Fruit fly (Drosophila melanogaster): ENCODE results near the gene CG7156.
A peak's percentile ranks its signal among the peaks of the same experiment; 100 is the strongest.

CG7156 gene

DNA sequence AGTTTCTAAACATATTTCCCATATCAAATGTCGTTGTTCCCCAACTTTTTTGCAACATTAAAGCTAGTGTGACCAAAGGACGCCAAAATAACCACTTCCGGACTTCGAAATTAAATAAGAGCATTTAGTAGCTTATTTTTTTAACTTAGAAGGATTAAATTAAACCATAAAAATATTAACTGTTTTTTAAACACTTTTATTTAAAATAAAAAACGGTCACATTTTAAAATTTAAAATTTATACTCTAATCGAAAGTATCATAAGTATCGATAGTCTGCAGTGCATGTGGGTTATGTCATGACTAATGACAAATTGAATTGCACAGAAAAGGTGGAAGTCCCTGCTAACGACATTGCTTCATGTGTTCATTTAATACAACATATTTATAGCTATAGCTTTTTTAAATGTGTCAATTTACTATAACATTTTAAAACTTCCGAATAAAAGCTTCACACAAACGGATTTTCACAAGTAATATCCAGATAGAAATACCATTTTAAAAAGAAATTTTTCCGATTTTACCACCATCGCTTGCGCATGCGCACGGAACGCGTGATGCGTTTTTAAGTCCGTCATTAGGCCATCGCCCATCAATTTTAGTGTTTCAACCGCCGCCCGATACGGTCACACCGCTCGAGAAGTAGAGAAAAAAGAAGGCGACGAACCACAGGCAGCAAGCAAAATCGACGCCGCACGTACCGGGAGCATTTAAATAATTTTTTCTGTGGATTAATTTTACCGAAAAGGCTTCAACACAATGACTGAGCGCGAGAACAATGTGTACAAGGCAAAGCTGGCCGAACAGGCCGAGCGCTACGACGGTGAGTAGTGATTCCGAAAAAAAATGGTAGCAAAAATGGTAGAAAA lies at the start of gene CG7156, which contains the start of gene 14-3-3epsilon:
Gene CG7156 (minus strand): TSS at position 71 of the 867 bp plus-strand sequence.
Gene 14-3-3epsilon (plus strand): TSS at position 443 of the 867 bp plus-strand sequence.
- TF ChIP-seq Sox14 (GFP tag; optimal IDR thresholded peaks at IDR 0.05) = no peak
- no peak for TF ChIP-seq Met (GFP tag; optimal IDR thresholded peaks at IDR 0.05)
- TF ChIP-seq topi (GFP tag; optimal IDR thresholded peaks at IDR 0.05) = peak; percentile 20
- no peak for TF ChIP-seq CG11294 (GFP tag; IDR thresholded peaks at IDR 0.05)
- TF ChIP-seq salr (GFP tag; optimal IDR thresholded peaks at IDR 0.05) = no peak
- TF ChIP-seq CG8632 (GFP tag; optimal IDR thresholded peaks at IDR 0.05) = peak; percentile 18
- TF ChIP-seq lz (GFP tag; optimal IDR thresholded peaks at IDR 0.05) = peak; percentile 30
- peak; percentile 64 for TF ChIP-seq esn (GFP tag; optimal IDR thresholded peaks at IDR 0.05)
- peak; percentile 48 for TF ChIP-seq achi (GFP tag; optimal IDR thresholded peaks at IDR 0.05)
- TF ChIP-seq OdsH (GFP tag; optimal IDR thresholded peaks at IDR 0.05) = no peak
- TF ChIP-seq ss (GFP tag; optimal IDR thresholded peaks at IDR 0.05) = peak; percentile 42 to 52
- TF ChIP-seq CG6276 (GFP tag; optimal IDR thresholded peaks at IDR 0.05) = no peak
- TF ChIP-seq Sox102F (GFP tag; optimal IDR thresholded peaks at IDR 0.05) = no peak
- TF ChIP-seq CG8119 (GFP tag; IDR thresholded peaks at IDR 0.05) = peak; percentile 19; the same call in 1 of the 3 replicates
- 0 out of 3 replicates have a peak, but pooled peaks have one; percentile 31 for TF ChIP-seq CG6163 (GFP tag; IDR thresholded peaks at IDR 0.05)
- peak; percentile 77 for TF ChIP-seq Eip78C (GFP tag)
- TF ChIP-seq CG9139 (GFP tag; optimal IDR thresholded peaks at IDR 0.05) = peak; percentile 56
- peak; percentile 6 for TF ChIP-seq acj6 (GFP tag; optimal IDR thresholded peaks at IDR 0.05)
- TF ChIP-seq CG6854 (GFP tag; optimal IDR thresholded peaks at IDR 0.05) = peak; percentile 65
- TF ChIP-seq Smox (GFP tag; optimal IDR thresholded peaks at IDR 0.05) = peak; percentile 28
- TF ChIP-seq Gug (GFP tag; IDR thresholded peaks at IDR 0.05) = no peak
- peak; percentile 44 for TF ChIP-seq CG6808 (GFP tag; optimal IDR thresholded peaks at IDR 0.05)
- no peak for TF ChIP-seq CG1621 (tag; optimal IDR thresholded peaks at IDR 0.05)
- TF ChIP-seq CG15336 (GFP tag; IDR thresholded peaks at IDR 0.05) = peak; percentile 16; the same call in 1 of the 2 replicates
- peak; percentile 17 for TF ChIP-seq CG6792 (GFP tag; optimal IDR thresholded peaks at IDR 0.05)
- TF ChIP-seq Eip75B (GFP tag; optimal IDR thresholded peaks at IDR 0.05) = peak; percentile 23
- TF ChIP-seq Ets21C (GFP tag; optimal IDR thresholded peaks at IDR 0.05) = no peak
- peak; percentile 5 for TF ChIP-seq CG10631 (GFP tag; optimal IDR thresholded peaks at IDR 0.05)
- peak; percentile 48 for TF ChIP-seq svp (GFP tag)
- 0 out of 3 replicates have a peak, but pooled peaks have one; percentile 49 for TF ChIP-seq eg (GFP tag; IDR thresholded peaks at IDR 0.05)
- no peak for TF ChIP-seq CG34406 (GFP tag; optimal IDR thresholded peaks at IDR 0.05)
- TF ChIP-seq Blimp-1 (GFP tag; optimal IDR thresholded peaks at IDR 0.05) = peak; percentile 10
- peak; percentile 0 for TF ChIP-seq CG31627 (GFP tag; optimal IDR thresholded peaks at IDR 0.05)
- no peak for TF ChIP-seq Hr39 (GFP tag; optimal IDR thresholded peaks at IDR 0.05)
- TF ChIP-seq cyc (GFP tag; optimal IDR thresholded peaks at IDR 0.05) = peak; percentile 3
- no peak for TF ChIP-seq Hr38 (GFP tag; optimal IDR thresholded peaks at IDR 0.05)
- TF ChIP-seq CG16779 (tag; optimal IDR thresholded peaks at IDR 0.05) = peak; percentile 25
- TF ChIP-seq CG3919 (GFP tag; optimal IDR thresholded peaks at IDR 0.05) = peak; percentile 32

DNA sequence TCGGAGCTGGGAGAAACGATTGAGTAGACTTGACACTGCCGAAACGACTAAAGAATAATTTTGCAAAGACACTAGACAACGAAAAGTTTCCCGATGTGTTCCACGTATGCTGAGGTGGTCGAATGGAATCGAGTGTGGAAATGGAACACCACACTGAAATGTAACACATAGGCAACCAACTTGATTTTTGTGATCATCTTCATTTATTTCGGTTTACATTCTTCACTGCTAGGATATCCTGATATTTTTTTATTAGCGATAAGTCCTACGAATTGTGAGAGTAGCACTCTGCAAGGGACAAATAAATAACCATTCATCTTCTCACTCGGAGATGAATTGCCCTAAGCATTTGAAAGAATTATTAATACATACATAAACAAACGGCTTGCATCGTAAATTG lies 46.7 kb upstream of the CG7156 start, which contains the start of gene CG7131:
Gene CG7131 (minus strand): TSS at position 101 of the 400 bp plus-strand sequence.
- TF ChIP-seq CG6163 (GFP tag; IDR thresholded peaks at IDR 0.05) (no peak), CG3919 (GFP tag; optimal IDR thresholded peaks at IDR 0.05) (no peak), dsx (GFP tag; optimal IDR thresholded peaks at IDR 0.05; ENCODE audit: poor library complexity, severe bottlenecking) (no peak), CG9139 (GFP tag; optimal IDR thresholded peaks at IDR 0.05) (no peak), vri (GFP tag; optimal IDR thresholded peaks at IDR 0.05) (no peak), CG11902 (GFP tag; optimal IDR thresholded peaks at IDR 0.05) (no peak), CG8119 (GFP tag; IDR thresholded peaks at IDR 0.05) (no peak), Ets96B (tag; optimal IDR thresholded peaks at IDR 0.05) (no peak), Hr39 (GFP tag; optimal IDR thresholded peaks at IDR 0.05) (no peak), CG3032 (tag; optimal IDR thresholded peaks at IDR 0.05) (no peak), fkh (GFP tag; optimal IDR thresholded peaks at IDR 0.05) (no peak), svp (GFP tag) (no peak), eg (GFP tag; IDR thresholded peaks at IDR 0.05) (no peak), esn (GFP tag; optimal IDR thresholded peaks at IDR 0.05) (no peak), dac (GFP tag; optimal IDR thresholded peaks at IDR 0.05) (no peak), Hr4 (GFP tag; optimal IDR thresholded peaks at IDR 0.05) (no peak), CG34406 (GFP tag; optimal IDR thresholded peaks at IDR 0.05) (no peak), CG6808 (GFP tag; optimal IDR thresholded peaks at IDR 0.05) (no peak), CG10669 (GFP tag; optimal IDR thresholded peaks at IDR 0.05) (no peak)
